Worm (Caenorhabditis elegans) whole organism, early embryonic: ENCODE measurements around the gene Y38F1A.2.

Experiments
- B0310.2 ChIP-seq: sonication (generic microtip); optimal IDR thresholded peaks from 2 replicates; lab custom pipeline; 2016; ENCODE audit warnings: mild to moderate bottlenecking, missing genetic modification characterization, missing compliant biosample characterization
- ama-1 ChIP-seq: fragments of 150-350 bp; optimal IDR thresholded peaks from 2 replicates; lab custom pipeline; 2014
- ceh-13 ChIP-seq: fragments of 200-800 bp; sonication (Bioruptor generic); optimal IDR thresholded peaks from 2 replicates; lab custom pipeline; 2018; ENCODE audit warnings: mild to moderate bottlenecking, missing genetic modification characterization, missing compliant biosample characterization
- flt-1 ChIP-seq: fragments of 200-800 bp; sonication (Bioruptor generic); IDR thresholded peaks from 2 replicates; pipeline ENCODE4 v1.3.6; 2022; ENCODE audit warnings: missing genetic modification characterization, missing compliant biosample characterization
- hnd-1 ChIP-seq: sonication (generic microtip); optimal IDR thresholded peaks from 2 replicates; lab custom pipeline; 2016; ENCODE audit warnings: missing genetic modification characterization, missing compliant biosample characterization
- tbx-11 ChIP-seq: fragments of 200-800 bp; sonication (Bioruptor generic); IDR thresholded peaks from 2 replicates; pipeline ENCODE4 v1.3.6; 2022; ENCODE audit warnings: missing genetic modification characterization, missing compliant biosample characterization
- tbx-37 ChIP-seq: fragments of 200-800 bp; sonication (Bioruptor generic); conservative IDR thresholded peaks from 2 replicates; pipeline ENCODE4 v1.3.6; 2022; ENCODE audit warnings: missing genetic modification reagents, missing genetic modification characterization, missing compliant biosample characterization

- TF ChIP-seq hnd-1 (tag; lab: Kevin White, UChicago) (no peak), tbx-11 (no peak), ceh-13 (GFP tag; lab: Kevin White, UChicago) (no peak), ama-1 (lab: Kevin White, UChicago) (no peak), flt-1 (no peak), B0310.2 (tag; lab: Kevin White, UChicago) (no peak), tbx-37 (no peak)
These were observed 13.8 kb downstream of the Y38F1A.2 start for ce11 chrII:12968448-12968969.
